Worm (Caenorhabditis elegans): ENCODE measurements around the gene trr-1.

The trr-1 gene

ce11 chrII:11634057-11634676 is 41.6 kb downstream of the trr-1 start (continued):
- TF ChIP-seq snpc-1.2 (GFP tag; IDR thresholded peaks at IDR 0.05), result no peak
- TF ChIP-seq fkh-10 (GFP tag; optimal IDR thresholded peaks at IDR 0.05), result peak; percentile 25
- TF ChIP-seq mep-1 (tag; optimal IDR thresholded peaks at IDR 0.05), result peak; percentile 93
- peak; percentile 98 for TF ChIP-seq hlh-11 (tag; optimal IDR thresholded peaks at IDR 0.05)
- TF ChIP-seq hmg-1.1 (GFP tag; IDR thresholded peaks at IDR 0.05), result peak; percentile 97
- no peak for TF ChIP-seq zag-1 (tag; optimal IDR thresholded peaks at IDR 0.05)
- TF ChIP-seq hif-1 (tag; optimal IDR thresholded peaks at IDR 0.05), result peak; percentile 22 to 90
- TF ChIP-seq lin-38 (GFP tag; IDR thresholded peaks at IDR 0.05), result peak; percentile 61
- TF ChIP-seq daf-19 (GFP tag; conservative IDR thresholded peaks at IDR 0.05), result no peak
- TF ChIP-seq zfp-2 (tag; optimal IDR thresholded peaks at IDR 0.05), result no peak
- TF ChIP-seq Y48G9A.11 (GFP tag; IDR thresholded peaks at IDR 0.05), result no peak
- TF ChIP-seq T26A8.4 (GFP tag; IDR thresholded peaks at IDR 0.05), result peak; percentile 90
- no peak for TF ChIP-seq ceh-62 (tag; optimal IDR thresholded peaks at IDR 0.05)
- peak; percentile 84 to 97 for TF ChIP-seq mdl-1 (tag; optimal IDR thresholded peaks at IDR 0.05)
- peak; percentile 64; the same call in 1 of the 2 replicates for TF ChIP-seq ceh-44 (GFP tag; IDR thresholded peaks at IDR 0.05)
- TF ChIP-seq F26F4.8 (GFP tag; conservative IDR thresholded peaks at IDR 0.05), result no peak
- peak; percentile 74 for TF ChIP-seq ama-1 (optimal IDR thresholded peaks at IDR 0.05)
- TF ChIP-seq zip-11 (GFP tag; IDR thresholded peaks at IDR 0.05), result no peak
- TF ChIP-seq lin-13 (GFP tag; optimal IDR thresholded peaks at IDR 0.05), result peak; percentile 66
- no peak for TF ChIP-seq lin-39 (tag; optimal IDR thresholded peaks at IDR 0.05)
- no peak for TF ChIP-seq tag-97 (GFP tag; IDR thresholded peaks at IDR 0.05)
- peak; percentile 89 for TF ChIP-seq nhr-11 (tag; optimal IDR thresholded peaks at IDR 0.05)
- TF ChIP-seq daf-16 (GFP tag; optimal IDR thresholded peaks at IDR 0.05), result peak; percentile 4 to 40
- peak; percentile 57 for TF ChIP-seq daf-16 (tag; optimal IDR thresholded peaks at IDR 0.05)
- peak; percentile 98 for TF ChIP-seq aha-1 (tag)
- TF ChIP-seq lsy-2 (tag; optimal IDR thresholded peaks at IDR 0.05), result peak; percentile 84 to 87
- TF ChIP-seq nhr-10 (tag; optimal IDR thresholded peaks at IDR 0.05), result peak; percentile 34
- peak; percentile 78 for TF ChIP-seq nhr-6 (tag; optimal IDR thresholded peaks at IDR 0.05)
- TF ChIP-seq pqm-1 (tag; optimal IDR thresholded peaks at IDR 0.05), result no peak
- TF ChIP-seq lir-3 (tag; optimal IDR thresholded peaks at IDR 0.05), result no peak
- 0 out of 2 replicates have a peak, but pooled peaks have one; percentile 54 for TF ChIP-seq tra-1 (GFP tag; IDR thresholded peaks at IDR 0.05)
- peak; percentile 81 for TF ChIP-seq mes-2 (tag; optimal IDR thresholded peaks at IDR 0.05; ENCODE audit: poor library complexity, severe bottlenecking)
- TF ChIP-seq php-3 (GFP tag; IDR thresholded peaks at IDR 0.05), result peak; percentile 65
- TF ChIP-seq aly-2 (tag; optimal IDR thresholded peaks at IDR 0.05), result no peak
- TF ChIP-seq R02D3.7 (tag; optimal IDR thresholded peaks at IDR 0.05), result no peak
- TF ChIP-seq F37D6.2 (tag; optimal IDR thresholded peaks at IDR 0.05), result peak; percentile 74
- TF ChIP-seq nhr-77 (tag; optimal IDR thresholded peaks at IDR 0.05), result peak; percentile 46
- peak; percentile 12 for TF ChIP-seq nhr-237 (tag; optimal IDR thresholded peaks at IDR 0.05)
- TF ChIP-seq nhr-48 (tag; optimal IDR thresholded peaks at IDR 0.05), result peak; percentile 80
- no peak for TF ChIP-seq ceh-82 (tag; optimal IDR thresholded peaks at IDR 0.05)
- peak; percentile 4 for TF ChIP-seq sdz-12 (GFP tag; optimal IDR thresholded peaks at IDR 0.05)
- no peak for TF ChIP-seq unc-130 (GFP tag; optimal IDR thresholded peaks at IDR 0.05)
- no peak for TF ChIP-seq madf-9 (GFP tag; conservative IDR thresholded peaks at IDR 0.05)
- 0 out of 2 replicates have a peak, but pooled peaks have one; percentile 57 for TF ChIP-seq dmd-9 (GFP tag; IDR thresholded peaks at IDR 0.05)
- peak; percentile 85 for TF ChIP-seq dve-1 (tag; optimal IDR thresholded peaks at IDR 0.05; ENCODE audit: insufficient read depth)
- TF ChIP-seq nhr-111 (GFP tag; optimal IDR thresholded peaks at IDR 0.05), result no peak
- TF ChIP-seq mxl-3 (GFP tag; optimal IDR thresholded peaks at IDR 0.05), result peak; percentile 93
- TF ChIP-seq daf-8 (GFP tag; IDR thresholded peaks at IDR 0.05), result no peak
- peak; percentile 71 for TF ChIP-seq mxl-2 (GFP tag; conservative IDR thresholded peaks at IDR 0.05)
- TF ChIP-seq jun-1 (tag; optimal IDR thresholded peaks at IDR 0.05), result peak; percentile 61
- no peak for TF ChIP-seq skn-1 (tag; optimal IDR thresholded peaks at IDR 0.05)
- no peak for TF ChIP-seq nhr-76 (tag; optimal IDR thresholded peaks at IDR 0.05)

Measured in whole organism, L4 larva.